Worm (Caenorhabditis elegans) whole organism, L4/young adult: Measurements from ENCODE around the gene C04G2.10.

Experiments
- W03F9.2 ChIP-seq: fragments of 150-350 bp; optimal IDR thresholded peaks from 2 replicates; lab custom pipeline; 2014; ENCODE audit warnings: missing biosample characterization, missing genetic modification characterization
- dao-5 ChIP-seq: sonication (generic microtip); optimal IDR thresholded peaks from 2 replicates; lab custom pipeline; 2016; ENCODE audit warnings: missing genotype, missing genetic modification characterization, moderate library complexity, missing compliant biosample characterization
- him-1 ChIP-seq: sonication (generic microtip); optimal IDR thresholded peaks from 2 replicates; lab custom pipeline; 2016; ENCODE audit warnings: missing genotype, missing genetic modification reagents, missing genetic modification characterization, missing compliant biosample characterization

Gene C04G2.10

ce11 chrIV:10115142-10115541 lies at the start of gene C04G2.10:
C04G2.10 (plus strand) TSS chrIV:10115442.
- TF ChIP-seq W03F9.2 (tag; lab: Kevin White, UChicago): no peak

DNA sequence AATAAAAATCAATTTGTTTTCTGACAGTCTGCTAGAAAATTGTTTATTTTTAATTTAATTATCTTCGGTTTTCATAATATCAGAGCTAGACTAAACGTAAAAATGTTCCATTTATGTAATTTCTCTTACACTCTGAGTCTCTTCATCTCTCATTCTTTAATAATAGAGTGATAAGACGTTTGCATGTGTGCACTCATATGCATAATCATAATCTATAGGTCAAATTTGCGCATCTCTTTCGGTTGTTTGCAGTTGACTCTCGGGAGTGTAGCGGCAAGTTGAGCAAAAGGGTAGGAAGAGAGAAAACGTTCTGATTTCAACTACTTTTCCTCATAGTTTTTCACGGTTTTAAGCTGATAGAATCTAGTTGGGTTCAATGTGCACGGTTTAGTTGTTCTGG lies 48.8 kb upstream of the C04G2.10 start:
- TF ChIP-seq W03F9.2 (tag; lab: Kevin White, UChicago) (no peak), him-1 (no peak), dao-5 (tag; lab: Kevin White, UChicago) (no peak)

DNA sequence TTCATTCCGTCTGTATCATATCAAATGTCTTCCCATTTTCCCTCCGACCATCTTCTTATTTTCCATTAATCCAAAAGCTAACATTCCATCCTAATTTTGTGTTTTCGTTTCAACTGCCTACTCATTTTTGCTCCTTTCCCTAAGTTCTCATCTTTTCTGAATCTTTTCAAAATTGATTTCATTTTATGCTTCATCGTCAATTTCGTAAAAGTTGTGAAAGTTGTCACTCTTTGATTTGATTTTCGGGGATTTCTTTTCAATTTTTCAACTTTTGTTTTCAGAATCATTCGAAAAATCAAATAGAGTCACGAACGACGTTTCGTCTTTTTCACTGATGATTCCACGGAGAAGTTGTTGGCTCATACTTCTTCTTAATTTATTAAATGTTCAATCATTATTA lies 47.7 kb upstream of the C04G2.10 start, which contains the start of gene cwn-2:
Gene cwn-2, plus strand, starts transcription at position 276 of the 400 bp plus-strand sequence.
- TF ChIP-seq him-1 (no peak), W03F9.2 (tag; lab: Kevin White, UChicago) (no peak), dao-5 (tag; lab: Kevin White, UChicago) (no peak)

ce11 chrIV:10068266-10068665 lies 47.0 kb upstream of the C04G2.10 start:
- TF ChIP-seq W03F9.2 (tag; lab: Kevin White, UChicago) (no peak), him-1 (no peak), dao-5 (tag; lab: Kevin White, UChicago) (no peak)

DNA sequence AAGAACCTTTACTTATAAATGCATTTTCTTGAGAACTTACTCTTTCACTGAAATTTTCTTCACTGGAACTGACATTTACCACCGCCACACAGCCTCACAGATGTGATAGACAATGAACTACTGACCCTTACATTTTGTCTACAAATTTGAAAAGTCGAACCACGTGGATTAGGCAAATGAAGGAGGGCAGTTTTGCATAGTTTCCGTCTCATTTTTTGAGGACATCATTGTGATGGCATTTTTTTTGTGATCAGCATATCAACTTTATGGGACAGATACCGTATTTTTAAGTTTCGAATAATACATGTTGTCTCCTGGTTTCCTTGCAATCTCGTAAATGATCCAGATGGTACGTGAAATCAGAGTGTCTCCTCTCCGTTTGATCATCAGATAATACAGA lies 42.7 kb upstream of the C04G2.10 start, which contains the start of gene W01B6.3:
Gene W01B6.3, minus strand, starts transcription at position 101 of the 400 bp plus-strand sequence.
- TF ChIP-seq dao-5 (tag; lab: Kevin White, UChicago) (no peak), him-1 (no peak), W03F9.2 (tag; lab: Kevin White, UChicago) (no peak)

DNA sequence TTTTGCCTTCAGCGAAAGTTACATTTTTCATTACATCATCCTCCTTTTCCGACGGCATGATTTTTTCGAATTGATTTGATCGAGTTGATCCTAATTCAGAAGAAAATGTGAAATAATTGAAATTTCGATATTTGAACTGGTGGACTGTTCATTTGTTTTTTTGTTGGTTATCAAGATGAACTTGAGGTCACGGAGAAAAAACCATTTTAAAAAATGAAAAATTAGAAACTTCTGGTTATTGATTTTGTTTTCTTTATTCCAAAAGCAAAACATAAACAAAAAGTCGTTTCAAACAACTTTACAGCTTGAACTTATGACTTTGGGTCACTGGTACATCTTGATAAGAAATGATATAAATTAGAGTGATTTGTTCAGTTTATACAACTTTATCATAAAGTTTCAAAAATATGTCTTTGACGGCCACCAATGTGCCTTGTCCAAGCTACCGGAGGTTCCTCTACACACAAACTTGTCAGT lies 40.2 kb upstream of the C04G2.10 start, which contains the start of the genes ttbk-4 and W01B6.4:
Gene ttbk-4, minus strand, starts transcription at position 101 of the 477 bp plus-strand sequence.
Gene W01B6.4, plus strand, starts transcription at position 427 of the 477 bp plus-strand sequence.
- TF ChIP-seq dao-5 (tag; lab: Kevin White, UChicago) (no peak), W03F9.2 (tag; lab: Kevin White, UChicago) (no peak), him-1 (no peak)

- TF ChIP-seq W03F9.2 (tag; lab: Kevin White, UChicago) (no peak), dao-5 (tag; lab: Kevin White, UChicago) (no peak), him-1 (no peak)
These were observed 39.3 kb upstream of the C04G2.10 start, which contains the start of gene W01B6.5 for ce11 chrIV:10075899-10076298. W01B6.5 (plus strand) TSS chrIV:10076199.

- TF ChIP-seq dao-5 (tag; lab: Kevin White, UChicago) (no peak), him-1 (no peak), W03F9.2 (tag; lab: Kevin White, UChicago) (no peak)
These were observed 37.2 kb upstream of the C04G2.10 start for ce11 chrIV:10078003-10078402.

DNA sequence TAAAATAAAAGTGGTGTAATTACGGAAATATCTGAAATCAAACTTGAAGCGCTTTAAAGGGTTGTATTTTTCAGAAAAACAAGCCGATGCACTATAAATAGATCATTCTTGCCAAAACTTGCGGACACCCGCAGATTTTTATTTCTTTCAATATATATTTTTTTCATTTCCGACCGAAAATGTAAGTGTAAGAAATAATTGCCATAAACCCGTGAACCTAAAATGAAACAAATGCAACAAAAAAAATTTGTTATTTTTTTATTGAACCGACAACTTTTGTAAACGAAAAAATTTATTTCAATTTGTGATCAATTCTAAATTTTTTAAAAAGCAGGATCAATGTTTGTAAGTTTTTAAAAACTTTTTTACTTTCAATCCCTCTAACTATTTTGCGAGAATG lies 34.4 kb upstream of the C04G2.10 start, which contains the start of gene W01B6.6:
Gene W01B6.6, plus strand, starts transcription at position 301 of the 400 bp plus-strand sequence.
- TF ChIP-seq dao-5 (tag; lab: Kevin White, UChicago) (no peak), him-1 (no peak), W03F9.2 (tag; lab: Kevin White, UChicago) (no peak)

DNA sequence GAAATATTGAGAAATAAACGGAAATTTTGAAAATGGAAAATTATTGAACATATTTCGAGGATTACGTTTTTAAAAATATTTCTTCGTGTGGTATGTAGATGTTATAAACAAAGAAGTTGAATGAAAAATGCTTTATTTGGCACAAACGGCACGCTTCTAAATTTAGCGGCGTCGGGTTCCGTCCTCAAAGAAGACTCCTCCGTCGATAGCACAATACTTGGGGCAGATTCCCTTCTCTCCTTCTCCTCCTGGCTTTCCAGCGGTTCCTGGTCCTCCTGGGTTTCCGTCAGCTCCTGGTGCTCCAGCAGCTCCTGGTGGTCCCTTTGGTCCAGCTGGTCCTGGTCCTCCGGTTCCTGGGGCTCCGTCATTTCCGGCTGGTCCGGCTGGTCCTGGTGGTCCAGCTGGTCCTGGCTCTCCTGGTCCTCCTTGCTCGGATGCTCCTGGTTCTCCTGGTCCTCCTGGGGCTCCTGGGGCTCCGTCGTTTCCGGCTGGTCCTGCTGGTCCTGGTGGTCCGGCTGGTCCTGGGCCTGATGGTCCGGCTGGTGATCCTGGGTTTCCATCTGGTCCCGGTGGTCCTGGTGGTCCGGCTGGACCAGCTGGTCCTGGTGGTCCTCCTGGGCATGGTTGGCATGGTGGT lies 30.8 kb upstream of the C04G2.10 start, which contains the start of gene W01B6.8:
Gene W01B6.8, minus strand, starts transcription at position 51 of the 637 bp plus-strand sequence.
- no peak for TF ChIP-seq W03F9.2 (tag; lab: Kevin White, UChicago)
- no peak for TF ChIP-seq him-1
- TF ChIP-seq dao-5 (tag; lab: Kevin White, UChicago): no peak

ce11 chrIV:10085401-10086187 lies 29.6 kb upstream of the C04G2.10 start, which contains the start of the genes col-2 and ndc-80:
col-2 (minus strand) TSS chrIV:10085451.
ndc-80 (plus strand) TSS chrIV:10086137.
- TF ChIP-seq W03F9.2 (tag; lab: Kevin White, UChicago): no peak
- TF ChIP-seq him-1: no peak
- no peak for TF ChIP-seq dao-5 (tag; lab: Kevin White, UChicago)

- TF ChIP-seq W03F9.2 (tag; lab: Kevin White, UChicago): no peak
- TF ChIP-seq him-1: no peak
- TF ChIP-seq dao-5 (tag; lab: Kevin White, UChicago): no peak
These were observed 25.5 kb upstream of the C04G2.10 start, which contains the start of gene ttr-39 for ce11 chrIV:10089777-10090176. ttr-39 (minus strand) TSS chrIV:10089877.

DNA sequence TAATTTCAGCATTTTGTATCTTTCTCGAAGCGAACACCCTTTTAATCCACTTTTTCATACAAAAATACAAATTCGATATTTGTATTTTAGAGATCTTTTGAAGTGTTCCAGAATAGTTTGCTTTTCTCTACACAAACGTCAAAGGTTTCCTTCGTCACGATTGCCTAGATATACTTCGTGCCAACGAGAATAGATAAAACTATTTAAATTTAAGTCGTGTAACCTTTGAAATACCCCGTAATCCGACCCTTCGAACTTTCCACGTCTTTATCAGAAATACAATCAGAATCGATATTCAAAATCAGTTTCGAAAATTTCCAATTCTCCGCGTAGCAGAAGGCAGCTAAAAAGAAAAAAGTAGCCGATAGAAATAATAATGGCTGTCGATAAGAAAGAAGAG lies 24.9 kb upstream of the C04G2.10 start, which contains the start of gene ttbk-5:
Gene ttbk-5, plus strand, starts transcription at position 301 of the 400 bp plus-strand sequence.
- TF ChIP-seq him-1 (no peak), dao-5 (tag; lab: Kevin White, UChicago) (no peak), W03F9.2 (tag; lab: Kevin White, UChicago) (no peak)
